Fruit fly (Drosophila melanogaster) whole organism, wandering third instar larva: Measurements from ENCODE around the gene CG32026.

ENCODE experiments used
- Abd-B ChIP-seq: fragments of >200 bp; optimal IDR thresholded peaks from 2 replicates; lab custom pipeline; 2017; ENCODE audit warnings: missing biosample characterization, missing genetic modification characterization
- CG32264 ChIP-seq: fragments of 200-800 bp; sonication (Bioruptor generic); optimal IDR thresholded peaks from 2 replicates; lab custom pipeline; 2016; ENCODE audit warnings: missing biosample characterization, missing genetic modification characterization
- CG9705 ChIP-seq: fragments of 200-800 bp; sonication (Bioruptor generic); optimal IDR thresholded peaks from 2 replicates; lab custom pipeline; 2018; ENCODE audit warnings: missing biosample characterization, mild to moderate bottlenecking, missing genetic modification characterization
- CrebA ChIP-seq: fragments of 200-800 bp; sonication (Bioruptor generic); optimal IDR thresholded peaks from 2 replicates; lab custom pipeline; 2016; ENCODE audit warnings: missing biosample characterization, mild to moderate bottlenecking, missing genetic modification characterization, borderline replicate concordance
- Dfd ChIP-seq: fragments of >200 bp; optimal IDR thresholded peaks from 2 replicates; lab custom pipeline; 2017; ENCODE audit warnings: missing biosample characterization, missing genetic modification characterization
- Dif ChIP-seq: fragments of 200-275, 200-300 bp; sonication (Bioruptor generic); optimal IDR thresholded peaks from 2 replicates; lab custom pipeline; 2018; ENCODE audit warnings: missing biosample characterization, missing genetic modification characterization; ENCODE audit not compliant: partially characterized antibody
- GATAd ChIP-seq: sonication (Bioruptor generic); optimal IDR thresholded peaks from 2 replicates; lab custom pipeline; 2016; ENCODE audit warnings: missing biosample characterization, missing genetic modification characterization
- HLH106 ChIP-seq: fragments of 200-800 bp; optimal IDR thresholded peaks from 3 replicates; lab custom pipeline; 2019; ENCODE audit warnings: missing biosample characterization, mild to moderate bottlenecking, missing genetic modification characterization, moderate library complexity
- Hnf4 ChIP-seq: fragments of 200-800 bp; sonication (Bioruptor generic); optimal IDR thresholded peaks from 2 replicates; lab custom pipeline; 2016; ENCODE audit warnings: missing biosample characterization, mild to moderate bottlenecking, missing genetic modification characterization
- Hr78 ChIP-seq: fragments of >200 bp; optimal IDR thresholded peaks from 2 replicates; lab custom pipeline; 2017; ENCODE audit warnings: missing biosample characterization, missing genetic modification characterization
- Hr83 ChIP-seq: fragments of 200-300 bp; sonication (Bioruptor generic); optimal IDR thresholded peaks from 2 replicates; lab custom pipeline; 2016; ENCODE audit warnings: missing biosample characterization, mild to moderate bottlenecking, missing genetic modification characterization, moderate library complexity; ENCODE audit not compliant: poor library complexity, severe bottlenecking
- Jra ChIP-seq: sonication (Bioruptor generic); optimal IDR thresholded peaks from 2 replicates; lab custom pipeline; 2016; ENCODE audit warnings: missing biosample characterization, missing genetic modification characterization
- Mio ChIP-seq: sonication (Bioruptor generic); optimal IDR thresholded peaks from 2 replicates; lab custom pipeline; 2016; ENCODE audit warnings: missing biosample characterization, missing genetic modification characterization
- Myc ChIP-seq: fragments of >200 bp; optimal IDR thresholded peaks from 2 replicates; lab custom pipeline; 2017
- N ChIP-seq: fragments of >200 bp; optimal IDR thresholded peaks from 2 replicates; lab custom pipeline; 2018; ENCODE audit warnings: missing biosample characterization, missing external identifiers, missing genetic modification characterization
- OdsH ChIP-seq: fragments of 200-800 bp; sonication (Bioruptor generic); optimal IDR thresholded peaks from 2 replicates; lab custom pipeline; 2016; ENCODE audit warnings: missing biosample characterization, mild to moderate bottlenecking, missing genetic modification characterization
- Rel ChIP-seq, 2 experiments: fragments of 200-800 bp; sonication (Bioruptor generic) in 1 of 2; optimal IDR thresholded peaks; 2 replicates in 1 of 2; 3 replicates in 1 of 2; lab custom pipeline; 2016 to 2019; ENCODE audit warnings: mild to moderate bottlenecking in 2 of 2, missing biosample characterization in 2 of 2, missing genetic modification characterization in 2 of 2, moderate library complexity in 1 of 2
- Sp1 ChIP-seq: fragments of 200-800 bp; sonication (Bioruptor generic); optimal IDR thresholded peaks from 3 replicates; lab custom pipeline; 2019; ENCODE audit warnings: missing biosample characterization, mild to moderate bottlenecking, missing genetic modification characterization, moderate library complexity
- Vsx2 ChIP-seq: fragments of 200-300, 225-300 bp; sonication (Bioruptor generic); optimal IDR thresholded peaks from 2 replicates; lab custom pipeline; 2018; ENCODE audit warnings: missing biosample characterization, missing genetic modification characterization; ENCODE audit not compliant: partially characterized antibody
- br ChIP-seq: fragments of 200-800 bp; sonication (Bioruptor generic); optimal IDR thresholded peaks from 2 replicates; lab custom pipeline; 2016; ENCODE audit warnings: missing biosample characterization, missing genetic modification characterization
- brk ChIP-seq: fragments of 200-800 bp; sonication (Bioruptor generic); optimal IDR thresholded peaks from 2 replicates; lab custom pipeline; 2016; ENCODE audit warnings: missing biosample characterization, mild to moderate bottlenecking, missing genetic modification characterization
- dl ChIP-seq, 2 experiments: fragments of 175-275, 200-275 bp in 1 of 2; fragments of 200-275 bp in 1 of 2; sonication (Bioruptor generic); optimal IDR thresholded peaks; lab custom pipeline; 2018; ENCODE audit warnings: mild to moderate bottlenecking in 2 of 2, missing biosample characterization in 2 of 2, missing genetic modification characterization in 2 of 2, moderate library complexity in 2 of 2; ENCODE audit not compliant: partially characterized antibody in 2 of 2, insufficient read depth in 1 of 2
- dmrt93B ChIP-seq: fragments of 200-800 bp; sonication (Bioruptor generic); optimal IDR thresholded peaks from 2 replicates; lab custom pipeline; 2018; ENCODE audit warnings: missing biosample characterization, mild to moderate bottlenecking, missing genetic modification characterization
- ey ChIP-seq: fragments of 200-800 bp; sonication (Bioruptor generic); optimal IDR thresholded peaks from 2 replicates; lab custom pipeline; 2016; ENCODE audit warnings: missing biosample characterization, missing genetic modification characterization
- foxo ChIP-seq, 2 experiments: fragments of 200-800 bp; sonication (Bioruptor generic); optimal IDR thresholded peaks; 2 replicates in 1 of 2; 3 replicates in 1 of 2; lab custom pipeline; 2016 to 2017; ENCODE audit warnings: missing biosample characterization in 2 of 2, missing genetic modification characterization in 2 of 2
- fru ChIP-seq: fragments of 200-800 bp; sonication (Bioruptor generic); optimal IDR thresholded peaks from 3 replicates; lab custom pipeline; 2016; ENCODE audit warnings: missing biosample characterization, mild to moderate bottlenecking, missing genetic modification characterization
- h ChIP-seq: fragments of 200-800 bp; sonication (Bioruptor generic); optimal IDR thresholded peaks from 3 replicates; lab custom pipeline; 2016; ENCODE audit warnings: missing biosample characterization, mild to moderate bottlenecking, missing genetic modification characterization
- jim ChIP-seq: fragments of 175-275, 200-325 bp; sonication (Bioruptor generic); optimal IDR thresholded peaks from 2 replicates; lab custom pipeline; 2016; ENCODE audit warnings: missing biosample characterization, mild to moderate bottlenecking, missing genetic modification characterization
- lola ChIP-seq: fragments of >200 bp; optimal IDR thresholded peaks from 2 replicates; lab custom pipeline; 2017; ENCODE audit warnings: missing biosample characterization, missing genetic modification characterization
- pan ChIP-seq: fragments of >200 bp; optimal IDR thresholded peaks from 2 replicates; lab custom pipeline; 2017
- psq ChIP-seq: fragments of 200-800 bp; sonication (Bioruptor generic); optimal IDR thresholded peaks from 3 replicates; lab custom pipeline; 2017; ENCODE audit warnings: missing biosample characterization, mild to moderate bottlenecking, missing genetic modification characterization, moderate library complexity
- rgr ChIP-seq: fragments of 200-800 bp; sonication (Bioruptor generic); optimal IDR thresholded peaks from 3 replicates; lab custom pipeline; 2016; ENCODE audit warnings: missing biosample characterization, mild to moderate bottlenecking, missing genetic modification characterization
- sage ChIP-seq: fragments of 200-800 bp; sonication (Bioruptor generic); optimal IDR thresholded peaks from 2 replicates; lab custom pipeline; 2016; ENCODE audit warnings: missing biosample characterization, mild to moderate bottlenecking, missing genetic modification characterization
- tai ChIP-seq: sonication (Bioruptor generic); optimal IDR thresholded peaks from 2 replicates; lab custom pipeline; 2016; ENCODE audit warnings: missing biosample characterization, missing genetic modification characterization
- usp ChIP-seq: fragments of >200 bp; optimal IDR thresholded peaks from 2 replicates; lab custom pipeline; 2017; ENCODE audit warnings: missing biosample characterization, missing genetic modification characterization
- woc ChIP-seq: sonication (Bioruptor generic); optimal IDR thresholded peaks from 2 replicates; lab custom pipeline; 2016; ENCODE audit warnings: missing biosample characterization, mild to moderate bottlenecking, missing genetic modification characterization

The CG32026 gene

DNA sequence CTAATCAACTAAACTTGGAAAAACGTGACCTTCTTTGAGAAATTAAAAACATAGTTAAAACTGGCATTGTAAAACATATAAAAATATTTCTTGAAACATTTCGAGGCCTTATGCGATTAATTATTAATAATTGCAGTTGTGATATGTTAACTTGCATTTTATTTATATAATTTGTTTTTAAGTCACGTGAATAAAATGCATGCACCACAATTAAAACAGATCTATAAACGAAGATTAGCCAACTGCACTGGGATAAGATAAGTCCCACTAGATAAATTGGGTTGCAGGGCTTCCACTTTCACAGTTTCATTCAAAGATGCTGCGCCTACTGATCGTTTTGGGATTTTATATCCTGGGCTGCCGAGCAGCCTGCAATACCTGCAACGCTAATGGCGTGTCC, 26.2 kb upstream of the CG32026 start, which contains the start of gene CG13309:
Gene CG13309 (plus strand): TSS at position 301 of the 400 bp plus-strand sequence.
- TF ChIP-seq Dfd (GFP tag; lab: Kevin White, UChicago): no peak
- no peak for TF ChIP-seq CG32264
- TF ChIP-seq dl (GFP tag; optimal IDR thresholded peaks at IDR 0.05; lab: Kevin White, UChicago; ENCODE audit: insufficient read depth in 1 of 2, partially characterized antibody in 2 of 2): no peak
- TF ChIP-seq Mio (GFP tag; lab: Kevin White, UChicago): no peak
- TF ChIP-seq Rel (GFP tag; optimal IDR thresholded peaks at IDR 0.05; lab: Kevin White, UChicago): no peak
- TF ChIP-seq Rel (tag; optimal IDR thresholded peaks at IDR 0.05; lab: Kevin White, UChicago): no peak
- no peak for TF ChIP-seq usp (GFP tag; lab: Kevin White, UChicago)
- no peak for TF ChIP-seq CrebA (GFP tag; lab: Kevin White, UChicago)
- TF ChIP-seq Vsx2 (GFP tag; lab: Kevin White, UChicago): no peak
- no peak for TF ChIP-seq tai (GFP tag; lab: Kevin White, UChicago)
- TF ChIP-seq woc (GFP tag; lab: Kevin White, UChicago): no peak
- TF ChIP-seq fru (GFP tag; lab: Kevin White, UChicago): no peak

DNA sequence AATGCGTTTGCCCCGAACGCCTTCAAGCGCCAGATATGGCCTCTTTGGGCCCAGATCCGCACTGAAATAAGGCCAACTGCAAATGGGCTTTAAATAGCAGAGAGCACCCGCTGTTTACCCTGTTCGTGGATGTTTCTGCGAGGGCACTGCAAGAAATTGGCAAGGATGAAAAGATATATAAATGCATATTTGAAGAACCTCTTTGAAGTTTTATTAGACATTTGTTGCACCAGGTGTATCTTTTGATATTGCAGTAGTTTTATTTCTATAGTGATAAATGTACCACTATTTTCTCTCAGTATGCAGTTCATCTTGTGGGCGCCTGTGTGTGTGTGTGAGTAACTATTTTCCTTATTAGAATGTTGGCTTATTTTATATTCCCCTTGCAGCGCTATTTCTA, 22.8 kb upstream of the CG32026 start:
- TF ChIP-seq ey (GFP tag; lab: Kevin White, UChicago): peak; percentile 12
- TF ChIP-seq pan (lab: Kevin White, UChicago): no peak

DNA sequence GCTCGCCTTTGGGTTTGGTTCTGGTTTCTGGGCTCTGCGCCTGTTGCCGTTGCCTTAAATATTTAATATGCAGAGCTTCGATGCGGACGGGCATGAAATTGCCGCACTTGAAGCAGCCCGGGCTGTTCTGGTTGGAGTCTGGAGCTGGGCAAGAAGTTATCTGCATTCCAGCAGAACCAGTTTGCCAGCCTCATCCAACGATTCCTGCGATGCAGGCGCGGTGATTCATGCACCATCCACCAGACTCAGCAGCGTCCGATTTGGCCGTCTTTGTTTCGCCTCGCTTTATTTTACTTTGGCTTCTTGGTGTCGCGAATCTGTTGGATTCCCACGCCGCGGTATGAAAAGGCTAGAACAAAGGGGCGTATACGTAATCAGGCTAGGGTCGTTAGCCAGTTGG, 16.8 kb upstream of the CG32026 start:
- TF ChIP-seq usp (GFP tag; lab: Kevin White, UChicago) (no peak), Mio (GFP tag; lab: Kevin White, UChicago) (no peak), Jra (peak; percentile 60), psq (GFP tag; lab: Kevin White, UChicago) (peak; percentile 9), Vsx2 (GFP tag; lab: Kevin White, UChicago) (no peak), Dif (GFP tag; lab: Kevin White, UChicago) (peak; percentile 34), CG32264 (no peak), HLH106 (tag; lab: Kevin White, UChicago) (no peak), dl (GFP tag; optimal IDR thresholded peaks at IDR 0.05; lab: Kevin White, UChicago; ENCODE audit: insufficient read depth in 1 of 2, partially characterized antibody in 2 of 2) (no peak), Myc (lab: Kevin White, UChicago) (no peak), Dfd (GFP tag; lab: Kevin White, UChicago) (no peak), Sp1 (no peak)

DNA sequence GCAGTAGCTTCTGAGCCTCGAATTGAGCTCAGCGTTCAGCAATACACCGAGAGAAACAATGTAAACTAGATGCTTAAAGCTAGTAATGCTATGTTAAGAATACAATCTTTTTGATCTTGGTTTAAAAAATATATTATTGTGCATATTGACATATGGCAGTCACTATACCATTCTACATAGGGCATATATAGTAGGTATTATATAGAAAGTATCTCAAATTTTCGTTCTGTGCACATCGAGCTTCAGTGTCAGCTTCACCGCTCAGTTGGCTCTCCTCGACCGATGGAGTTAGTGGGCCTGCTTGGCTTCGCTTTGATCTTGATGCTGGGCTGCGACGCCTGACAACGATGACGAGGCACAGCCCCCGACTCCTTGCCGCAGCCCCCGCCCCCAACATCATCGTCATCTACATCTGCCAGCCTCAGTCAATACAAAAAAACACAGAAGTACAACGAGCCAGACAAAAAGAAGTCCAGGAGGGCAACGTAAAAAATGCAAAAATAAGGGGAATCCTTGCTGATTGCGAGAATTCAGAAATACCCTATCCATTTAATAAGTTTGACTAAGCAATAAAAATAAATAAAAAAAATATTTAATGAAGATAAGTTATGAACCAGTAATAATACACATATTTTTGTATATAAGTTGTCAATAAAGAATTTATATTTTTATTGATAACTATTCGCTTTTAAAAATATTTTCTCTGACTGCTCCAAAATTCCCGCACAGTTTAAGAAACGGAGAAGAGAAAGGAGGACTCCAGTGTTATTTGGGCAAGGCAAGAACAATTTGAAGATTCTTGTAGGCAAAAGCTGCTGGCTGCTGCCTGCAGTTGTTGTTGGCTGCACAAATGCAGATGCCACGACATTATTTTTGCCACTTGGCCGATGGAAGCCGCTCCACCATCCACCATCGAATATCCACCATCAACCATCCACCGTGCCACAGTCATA, 14.3 kb upstream of the CG32026 start:
- TF ChIP-seq Mio (GFP tag; lab: Kevin White, UChicago): peak; percentile 6
- TF ChIP-seq N: no peak
- peak; percentile 83 for TF ChIP-seq woc (GFP tag; lab: Kevin White, UChicago)
- peak; percentile 48 for TF ChIP-seq dmrt93B (GFP tag; lab: Kevin White, UChicago)
- no peak for TF ChIP-seq GATAd (GFP tag; lab: Kevin White, UChicago)
- no peak for TF ChIP-seq Hr83
- TF ChIP-seq Dfd (GFP tag; lab: Kevin White, UChicago): no peak
- peak; percentile 92 for TF ChIP-seq br (GFP tag; lab: Kevin White, UChicago)
- peak; percentile 12 for TF ChIP-seq CrebA (GFP tag; lab: Kevin White, UChicago)
- peak; percentile 53 for TF ChIP-seq Jra
- peak; percentile 87 for TF ChIP-seq brk (GFP tag; lab: Kevin White, UChicago)
- no peak for TF ChIP-seq dl (GFP tag; optimal IDR thresholded peaks at IDR 0.05; lab: Kevin White, UChicago; ENCODE audit: insufficient read depth in 1 of 2, partially characterized antibody in 2 of 2)
- TF ChIP-seq sage (GFP tag; lab: Kevin White, UChicago): peak; percentile 72
- no peak for TF ChIP-seq Myc (lab: Kevin White, UChicago)
- TF ChIP-seq Hnf4 (GFP tag; lab: Kevin White, UChicago): peak; percentile 88
- peak; percentile 88 for TF ChIP-seq HLH106 (tag; lab: Kevin White, UChicago)
- no peak for TF ChIP-seq lola (GFP tag; lab: Kevin White, UChicago)
- TF ChIP-seq Hr78: no peak
- no peak for TF ChIP-seq jim (GFP tag; lab: Kevin White, UChicago)
- TF ChIP-seq rgr (GFP tag; lab: Kevin White, UChicago): peak; percentile 89
- TF ChIP-seq Dif (GFP tag; lab: Kevin White, UChicago): peak; percentile 16
- peak; percentile 82 for TF ChIP-seq Sp1
- TF ChIP-seq CG9705 (GFP tag; lab: Kevin White, UChicago): peak; percentile 67
- no peak for TF ChIP-seq Vsx2 (GFP tag; lab: Kevin White, UChicago)
- TF ChIP-seq fru (GFP tag; lab: Kevin White, UChicago): peak; percentile 93
- peak; percentile 67 to 88 for TF ChIP-seq foxo (GFP tag; optimal IDR thresholded peaks at IDR 0.05; lab: Kevin White, UChicago)
- peak; percentile 85 for TF ChIP-seq OdsH (GFP tag; lab: Kevin White, UChicago)
- TF ChIP-seq psq (GFP tag; lab: Kevin White, UChicago): peak; percentile 67
- peak; percentile 93 for TF ChIP-seq h (GFP tag; lab: Kevin White, UChicago)
- peak; percentile 80 for TF ChIP-seq CG32264
- TF ChIP-seq tai (GFP tag; lab: Kevin White, UChicago): peak; percentile 65
- peak; percentile 14 for TF ChIP-seq Rel (GFP tag; optimal IDR thresholded peaks at IDR 0.05; lab: Kevin White, UChicago)
- TF ChIP-seq Rel (tag; optimal IDR thresholded peaks at IDR 0.05; lab: Kevin White, UChicago): peak; percentile 74
- peak; percentile 87 for TF ChIP-seq ey (GFP tag; lab: Kevin White, UChicago)
- TF ChIP-seq usp (GFP tag; lab: Kevin White, UChicago): no peak
- TF ChIP-seq Abd-B (GFP tag; lab: Kevin White, UChicago): no peak
- TF ChIP-seq pan (lab: Kevin White, UChicago): no peak
